Worm (Caenorhabditis elegans) whole organism, L4/young adult: Measurements from ENCODE around the gene unc-104.
"Not testable (repeated sequence)": the region's sequence is repeated elsewhere in the genome, so short reads cannot be mapped to it uniquely, and the experiment has no call there.

Experiments
- W03F9.2 ChIP-seq: fragments of 150-350 bp; optimal IDR thresholded peaks from 2 replicates; lab custom pipeline; 2014; ENCODE audit warnings: missing biosample characterization, missing genetic modification characterization
- dao-5 ChIP-seq: sonication (generic microtip); optimal IDR thresholded peaks from 2 replicates; lab custom pipeline; 2016; ENCODE audit warnings: missing genotype, missing genetic modification characterization, moderate library complexity, missing compliant biosample characterization
- him-1 ChIP-seq: sonication (generic microtip); optimal IDR thresholded peaks from 2 replicates; lab custom pipeline; 2016; ENCODE audit warnings: missing genotype, missing genetic modification reagents, missing genetic modification characterization, missing compliant biosample characterization

unc-104 gene

DNA sequence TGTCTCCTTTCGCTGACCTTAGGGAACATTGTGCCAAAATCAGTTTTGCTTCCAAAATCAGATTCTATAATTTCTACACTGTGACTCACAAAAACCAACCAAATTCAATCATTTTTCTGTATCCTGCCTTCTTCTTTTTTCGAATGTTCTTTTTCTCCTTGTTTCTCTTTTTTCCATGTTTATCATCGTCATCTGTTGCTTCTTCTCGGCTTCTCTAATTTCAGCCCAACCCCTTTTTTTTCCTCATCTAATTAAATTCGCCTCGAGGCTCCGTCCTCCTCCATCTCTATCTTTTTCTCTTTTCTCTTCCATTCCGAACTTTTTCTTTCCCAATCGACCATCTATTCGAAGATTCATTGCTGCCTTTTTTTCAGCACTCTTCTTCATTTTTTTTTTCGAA lies at the start of gene unc-104:
TSS of gene unc-104 (plus strand) at position 311 of the 400 bp plus-strand sequence.
- TF ChIP-seq dao-5 (tag; lab: Kevin White, UChicago) (no peak), W03F9.2 (tag; lab: Kevin White, UChicago) (no peak), him-1 (tag; lab: Kevin White, UChicago) (no peak)

DNA sequence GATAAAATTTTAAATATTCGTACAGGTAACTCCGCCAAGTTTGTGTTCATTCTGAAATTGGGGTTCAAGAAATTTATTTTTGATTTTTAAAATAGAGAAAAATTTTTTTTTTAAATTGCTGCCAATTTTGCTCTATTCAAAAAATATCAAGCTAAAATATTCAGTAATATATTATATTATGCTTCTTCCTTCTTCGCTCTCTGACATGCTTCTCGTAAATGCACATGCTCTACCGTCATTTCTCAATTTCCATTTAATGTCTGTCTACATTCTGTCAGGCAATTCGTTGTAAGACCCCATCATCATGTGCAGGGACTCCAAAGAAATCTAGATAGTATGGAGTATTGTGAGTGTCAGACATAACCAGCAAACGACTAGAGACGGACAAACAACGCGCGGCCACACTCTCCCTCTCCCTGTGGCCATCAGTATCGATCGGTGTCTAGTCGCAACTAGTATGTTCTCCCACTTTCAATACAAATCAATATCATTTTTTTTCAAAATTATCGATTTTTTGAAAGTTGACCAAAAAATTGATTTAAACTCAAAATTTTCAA lies 43.5 kb upstream of the unc-104 start, which contains the start of the genes malt-1 and ceh-38:
TSS of gene malt-1 (minus strand) at position 51 of the 557 bp plus-strand sequence.
TSS of gene ceh-38 (plus strand) at position 277 of the 557 bp plus-strand sequence.
- TF ChIP-seq him-1 (tag; lab: Kevin White, UChicago) (peak; percentile 95), dao-5 (tag; lab: Kevin White, UChicago) (peak; percentile 10), W03F9.2 (tag; lab: Kevin White, UChicago) (peak; percentile 89)

DNA sequence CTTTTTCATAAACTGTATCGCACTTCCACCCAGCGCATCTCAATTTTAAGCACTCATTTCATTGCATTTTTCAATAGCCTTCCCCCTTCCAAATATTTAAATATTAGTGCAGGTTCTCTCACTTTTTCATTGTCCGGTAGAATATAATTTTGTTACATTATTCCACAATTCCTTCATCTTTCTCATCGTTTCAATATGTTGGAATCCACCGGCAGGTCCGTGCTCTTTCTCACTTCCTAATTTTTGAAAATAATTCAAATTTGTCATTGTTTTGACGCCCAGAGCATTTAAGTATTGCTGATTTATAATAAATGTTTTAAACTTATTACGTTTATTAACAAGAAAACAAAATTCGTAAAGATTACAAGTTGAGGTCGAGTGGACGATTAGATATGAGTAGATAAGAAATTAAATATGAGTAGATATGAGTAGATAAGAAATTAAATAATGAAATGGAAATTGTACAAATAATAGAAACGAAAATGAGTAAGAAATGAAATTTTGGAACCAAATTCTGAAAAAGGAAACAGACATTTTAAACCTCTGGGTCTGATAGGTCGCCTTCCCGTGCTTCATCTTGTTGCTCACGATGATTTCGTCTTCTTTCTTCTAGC lies 39.6 kb upstream of the unc-104 start:
- TF ChIP-seq dao-5 (tag; lab: Kevin White, UChicago), result no peak
- TF ChIP-seq him-1 (tag; lab: Kevin White, UChicago), result no peak
- TF ChIP-seq W03F9.2 (tag; lab: Kevin White, UChicago), result no peak

DNA sequence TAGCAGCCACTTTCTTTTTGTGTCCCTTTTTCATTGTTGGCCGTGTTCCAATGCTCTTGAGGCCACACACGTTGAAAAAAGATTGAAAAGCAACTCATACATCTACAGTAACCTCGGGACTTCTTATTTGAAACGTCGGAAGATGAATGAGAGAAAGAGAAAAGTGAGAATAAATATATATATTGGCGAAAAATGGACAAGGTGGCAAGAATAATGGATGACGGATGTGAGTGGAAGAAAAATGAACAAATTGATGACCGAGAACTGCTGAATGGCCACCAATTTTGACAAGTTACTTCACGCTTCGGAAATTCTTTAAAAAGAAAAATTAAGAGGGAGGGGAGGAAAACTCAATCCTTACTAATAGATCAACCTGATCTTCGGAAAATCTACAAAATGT lies 36.7 kb upstream of the unc-104 start:
- TF ChIP-seq W03F9.2 (tag; lab: Kevin White, UChicago), result no peak
- no peak for TF ChIP-seq dao-5 (tag; lab: Kevin White, UChicago)
- TF ChIP-seq him-1 (tag; lab: Kevin White, UChicago), result no peak

DNA sequence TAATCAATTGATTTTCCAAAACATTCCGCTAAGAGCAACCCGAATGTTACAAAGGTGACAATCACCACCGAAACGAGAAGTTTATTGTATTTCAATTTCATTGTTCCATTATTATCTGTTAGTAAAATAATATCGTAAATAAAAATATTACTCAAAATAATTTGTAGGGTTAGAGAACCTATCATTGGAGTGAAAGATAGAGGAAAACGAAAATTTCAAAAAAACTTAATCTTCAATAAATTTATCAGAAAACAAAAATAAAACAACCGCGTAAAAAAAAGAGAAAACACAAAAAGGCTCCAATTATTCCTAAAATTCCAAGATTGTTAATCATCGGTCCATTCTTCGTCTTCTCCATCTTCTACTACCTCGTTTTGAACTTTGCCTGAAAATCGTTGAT lies 29.2 kb upstream of the unc-104 start, which contains the start of gene tra-2:
TSS of gene tra-2 (minus strand) at position 101 of the 400 bp plus-strand sequence.
- TF ChIP-seq dao-5 (tag; lab: Kevin White, UChicago) (no peak), him-1 (tag; lab: Kevin White, UChicago) (no peak), W03F9.2 (tag; lab: Kevin White, UChicago) (no peak)

DNA sequence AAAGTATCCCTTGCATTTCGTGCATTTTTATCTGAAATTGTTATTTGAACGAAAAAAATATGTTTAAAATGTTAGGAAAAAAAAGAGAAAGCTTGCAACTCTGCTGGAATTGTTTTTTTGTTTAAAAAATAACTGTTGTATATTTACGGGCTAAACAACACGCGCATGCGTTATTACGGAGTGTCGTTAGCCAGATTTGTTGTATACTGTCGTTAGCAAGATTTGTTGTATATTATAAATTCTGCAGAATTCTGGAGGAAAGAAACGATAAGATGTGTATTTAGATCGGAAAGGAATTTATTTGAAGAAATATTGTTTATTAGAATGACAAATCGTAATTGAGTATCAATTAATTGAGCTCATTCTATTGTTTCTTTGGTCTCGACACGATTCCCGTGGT lies 27.2 kb upstream of the unc-104 start, which contains the start of gene eif-2Bgamma:
TSS of gene eif-2Bgamma (minus strand) at position 31 of the 400 bp plus-strand sequence.
- TF ChIP-seq dao-5 (tag; lab: Kevin White, UChicago), result no peak
- no peak for TF ChIP-seq him-1 (tag; lab: Kevin White, UChicago)
- no peak for TF ChIP-seq W03F9.2 (tag; lab: Kevin White, UChicago)

DNA sequence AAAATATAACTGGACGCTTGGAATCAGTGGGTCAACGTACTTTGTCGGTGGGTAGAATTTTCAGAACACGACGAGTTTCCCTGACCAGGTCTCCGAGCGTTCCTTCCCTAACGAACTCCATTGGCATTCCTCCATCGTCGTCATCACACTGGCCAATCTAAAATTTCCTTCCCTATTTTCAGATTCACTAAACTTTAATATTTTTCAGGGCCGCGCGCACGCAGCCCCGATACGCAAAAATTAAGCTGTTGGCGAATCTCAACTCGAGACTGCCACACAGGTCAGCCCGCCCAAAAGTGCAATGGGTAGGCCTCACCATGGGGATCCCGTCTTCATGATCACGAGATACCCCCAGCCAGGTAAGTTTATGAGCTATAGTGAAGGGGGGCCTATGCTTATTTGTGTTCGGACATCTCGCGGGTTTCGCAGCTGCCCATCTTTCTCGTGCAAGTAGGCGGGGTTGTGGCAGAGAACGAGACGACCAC lies 26.6 kb upstream of the unc-104 start:
- TF ChIP-seq dao-5 (tag; lab: Kevin White, UChicago), result no peak

DNA sequence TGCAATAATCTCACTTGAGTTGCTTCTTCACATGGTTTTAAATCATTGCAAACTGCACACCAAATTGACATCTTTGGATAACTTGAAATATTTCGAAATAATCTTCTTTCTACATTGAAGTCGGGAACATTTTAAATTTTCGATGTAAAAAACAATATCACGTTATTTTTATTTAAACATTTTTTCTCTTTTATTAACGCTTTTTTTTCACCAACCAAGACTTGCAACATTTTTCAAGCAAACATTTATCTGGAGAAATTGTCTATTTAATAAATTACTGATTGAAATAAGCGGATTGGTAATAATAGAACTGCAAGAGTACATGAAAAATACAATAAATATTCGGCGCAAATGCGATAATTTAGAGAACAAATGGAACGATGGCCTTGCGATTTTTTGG lies 24.3 kb upstream of the unc-104 start, which contains the start of gene C15F1.5:
TSS of gene C15F1.5 (minus strand) at position 101 of the 400 bp plus-strand sequence.
- TF ChIP-seq dao-5 (tag; lab: Kevin White, UChicago) (no peak), him-1 (tag; lab: Kevin White, UChicago) (no peak), W03F9.2 (tag; lab: Kevin White, UChicago) (no peak)

DNA sequence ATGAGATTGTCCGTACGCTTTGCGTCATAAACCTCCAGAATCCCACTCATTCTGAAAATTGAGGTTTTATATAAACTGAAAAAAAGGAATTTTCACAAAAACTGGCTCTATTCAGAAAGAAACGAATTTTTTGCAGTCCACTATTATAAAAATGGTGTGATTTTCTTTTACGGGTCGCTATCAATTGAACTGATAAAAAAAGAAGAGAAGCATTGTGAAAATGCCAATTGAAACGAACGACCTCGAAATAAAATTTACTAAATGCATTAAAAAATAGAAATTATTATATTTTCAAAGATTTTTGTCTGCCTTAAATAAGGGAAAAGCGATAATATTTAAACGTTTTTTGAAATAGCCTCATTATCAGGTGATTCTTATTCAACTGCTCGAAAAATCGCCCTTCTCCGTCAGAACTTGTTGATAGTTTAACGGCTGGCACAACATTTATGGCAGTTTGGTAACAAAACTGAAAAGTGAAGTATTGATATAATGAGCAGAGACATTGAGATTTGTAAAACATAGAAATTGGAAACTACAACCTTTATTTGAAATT lies 22.5 kb upstream of the unc-104 start, which contains the start of gene art-1:
TSS of gene art-1 (minus strand) at position 51 of the 553 bp plus-strand sequence.
- TF ChIP-seq him-1 (tag; lab: Kevin White, UChicago) (no peak), W03F9.2 (tag; lab: Kevin White, UChicago) (no peak), dao-5 (tag; lab: Kevin White, UChicago) (no peak)

DNA sequence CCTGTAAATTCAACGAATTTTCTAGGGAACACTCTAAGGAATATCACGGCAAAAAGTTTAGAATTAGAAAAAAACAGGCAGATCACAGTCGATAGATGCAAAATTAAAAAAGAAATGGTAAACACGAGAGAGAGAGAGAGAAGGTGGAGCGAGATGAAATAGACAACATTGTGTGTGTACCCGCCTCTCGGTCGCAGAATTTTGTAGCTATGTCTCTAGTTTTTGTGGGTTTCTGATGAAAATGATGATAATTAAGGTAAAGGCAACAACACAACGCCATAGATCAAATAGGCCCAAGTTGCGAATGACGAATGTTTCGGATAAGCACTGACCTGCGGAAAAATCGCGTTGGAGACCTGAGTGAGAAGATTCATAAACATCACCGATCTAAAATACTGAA lies 21.3 kb upstream of the unc-104 start, which contains the start of gene sod-1:
TSS of gene sod-1 (minus strand) at position 387 of the 400 bp plus-strand sequence.
- TF ChIP-seq dao-5 (tag; lab: Kevin White, UChicago), result no peak
- TF ChIP-seq W03F9.2 (tag; lab: Kevin White, UChicago), result no peak

DNA sequence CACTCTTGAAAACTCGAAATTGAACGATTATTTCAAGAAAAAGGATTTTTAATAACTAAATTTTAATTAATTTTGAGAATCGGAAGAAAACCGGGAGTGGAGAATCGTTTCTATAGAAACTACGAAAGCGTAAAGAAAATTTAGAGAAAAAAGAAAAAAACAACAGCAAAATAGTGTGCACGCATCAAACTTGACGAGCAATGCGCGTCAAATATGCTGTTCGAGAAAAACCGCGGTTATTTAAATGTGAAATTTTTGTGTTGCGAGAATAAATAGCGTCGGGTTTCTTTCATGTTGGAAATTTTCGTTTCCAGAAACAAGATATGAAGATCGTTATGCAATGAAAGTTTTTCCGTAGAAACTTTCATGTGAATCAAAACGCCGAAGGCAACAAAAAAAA lies 20.8 kb upstream of the unc-104 start:
- TF ChIP-seq W03F9.2 (tag; lab: Kevin White, UChicago) (peak; percentile 24), dao-5 (tag; lab: Kevin White, UChicago) (no peak)

DNA sequence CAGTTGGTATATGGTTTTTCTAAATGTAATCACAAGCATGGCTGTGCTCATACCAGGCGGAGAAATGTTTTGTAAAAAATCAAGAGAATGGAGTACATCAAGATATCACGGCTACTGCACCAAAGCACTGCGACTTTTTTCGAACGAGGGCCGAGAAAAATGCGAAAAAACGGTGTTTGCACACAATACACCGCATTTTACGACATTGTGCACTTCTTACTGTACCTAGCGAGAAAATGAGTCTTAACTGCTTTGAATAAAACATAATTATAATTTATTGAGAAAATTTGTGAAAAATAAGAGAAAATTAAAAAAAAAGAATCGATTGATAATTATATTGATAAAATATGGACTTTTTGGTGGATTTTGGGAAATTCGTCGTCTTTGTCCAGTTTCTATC lies 19.1 kb upstream of the unc-104 start:
- no peak for TF ChIP-seq dao-5 (tag; lab: Kevin White, UChicago)
- no peak for TF ChIP-seq him-1 (tag; lab: Kevin White, UChicago)
- no peak for TF ChIP-seq W03F9.2 (tag; lab: Kevin White, UChicago)

DNA sequence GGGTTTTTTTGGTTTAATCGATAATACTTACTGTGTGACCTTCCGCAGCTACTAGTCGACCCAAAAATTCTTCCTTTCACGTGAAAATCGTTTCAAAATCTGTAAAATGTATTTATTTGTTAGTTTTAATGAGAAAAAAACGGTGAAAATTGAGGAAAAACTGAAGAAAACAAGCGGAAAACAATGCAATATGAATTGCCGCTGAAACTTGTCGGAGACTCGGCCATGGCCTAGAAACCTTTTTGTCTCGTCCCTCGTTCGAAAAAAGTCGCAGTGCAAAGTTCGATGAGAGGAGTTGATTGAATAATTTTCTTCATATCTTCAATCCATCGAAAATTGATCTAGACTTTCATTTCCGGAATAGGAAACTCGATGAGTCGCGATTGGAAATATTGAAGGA lies 17.1 kb upstream of the unc-104 start, which contains the start of gene C15F1.8:
TSS of gene C15F1.8 (minus strand) at position 101 of the 400 bp plus-strand sequence.
- TF ChIP-seq W03F9.2, dao-5, him-1 (tag; lab: Kevin White, UChicago): not testable (repeated sequence)
